Worm (Caenorhabditis elegans) whole organism, midembryonic: ENCODE measurements around the gene ZK637.12.

Experiments
- T22C8.4 ChIP-seq: fragments of 200-800 bp; sonication (Bioruptor generic); IDR thresholded peaks from 2 replicates; pipeline ENCODE4 v1.3.6; 2022; ENCODE audit warnings: missing genetic modification characterization, missing compliant biosample characterization
- cog-1 ChIP-seq: sonication (generic microtip); optimal IDR thresholded peaks from 2 replicates; lab custom pipeline; 2016; ENCODE audit warnings: missing genetic modification characterization, missing compliant biosample characterization
- flt-1 ChIP-seq: fragments of 200-800 bp; sonication (Bioruptor generic); IDR thresholded peaks from 2 replicates; pipeline ENCODE4 v1.3.6; 2022; ENCODE audit warnings: missing genetic modification characterization, missing compliant biosample characterization
- klf-2 ChIP-seq: fragments of 200-800 bp; sonication (Bioruptor generic); conservative IDR thresholded peaks from 2 replicates; pipeline ENCODE4 v1.3.6; 2022; ENCODE audit warnings: missing genetic modification reagents, missing genetic modification characterization, missing compliant biosample characterization
- med-1 ChIP-seq: sonication (generic microtip); optimal IDR thresholded peaks from 2 replicates; lab custom pipeline; 2017; ENCODE audit warnings: missing genetic modification characterization, mild to moderate bottlenecking, missing compliant biosample characterization, antibody characterized with exemption, missing genetic modification reagents; ENCODE audit not compliant: insufficient read depth
- tab-1 ChIP-seq: fragments of 200-800 bp; sonication (Bioruptor generic); IDR thresholded peaks from 2 replicates; pipeline ENCODE4 v1.3.6; 2022; ENCODE audit warnings: missing genetic modification characterization, missing compliant biosample characterization
- ztf-23 ChIP-seq: fragments of 200-800 bp; sonication (Bioruptor generic); IDR thresholded peaks from 2 replicates; pipeline ENCODE4 v1.3.6; 2022; ENCODE audit warnings: missing genetic modification reagents, missing genetic modification characterization, missing compliant biosample characterization
- ztf-29 ChIP-seq: fragments of 200-800 bp; sonication (Bioruptor generic); IDR thresholded peaks from 2 replicates; pipeline ENCODE4 v1.3.6; 2022; ENCODE audit warnings: missing genetic modification reagents, missing genetic modification characterization, missing compliant biosample characterization

- TF ChIP-seq T22C8.4 (no peak), med-1 (GFP tag; lab: Kevin White, UChicago) (no peak), ztf-23 (GFP tag; lab: Robert Waterston, UW) (no peak), cog-1 (tag; lab: Kevin White, UChicago) (no peak), klf-2 (GFP tag; lab: Robert Waterston, UW) (no peak), flt-1 (GFP tag; lab: Robert Waterston, UW) (no peak), ztf-29 (no peak), tab-1 (GFP tag; lab: Robert Waterston, UW) (no peak)
Measured at ce11 chrIII:8904914-8905665, 18.9 kb upstream of the ZK637.12 start, which contains the start of gene unc-32.
